Worm (Caenorhabditis elegans) whole organism, L3 larva: ENCODE results near the gene F55G1.6.

ENCODE experiments used
- R02D3.7 ChIP-seq: fragments of 150-350 bp; optimal IDR thresholded peaks from 2 replicates; lab custom pipeline; 2014; ENCODE audit warnings: missing biosample characterization, missing genetic modification characterization
- ZK546.5 ChIP-seq: sonication (generic microtip); optimal IDR thresholded peaks from 2 replicates; lab custom pipeline; 2017; ENCODE audit warnings: missing biosample characterization, missing genetic modification characterization
- ama-1 ChIP-seq: fragments of 150-350 bp; optimal IDR thresholded peaks from 2 replicates; lab custom pipeline; 2018
- ceh-16 ChIP-seq: sonication (generic microtip); optimal IDR thresholded peaks from 2 replicates; lab custom pipeline; 2017; ENCODE audit warnings: missing biosample characterization, missing genetic modification characterization
- ceh-28 ChIP-seq: fragments of 150-350 bp; optimal IDR thresholded peaks from 2 replicates; lab custom pipeline; 2014; ENCODE audit warnings: missing biosample characterization, missing genetic modification reagents, missing genetic modification characterization
- ceh-82 ChIP-seq: fragments of 150-350 bp; optimal IDR thresholded peaks from 2 replicates; lab custom pipeline; 2014; ENCODE audit warnings: missing biosample characterization, missing genetic modification characterization
- ceh-9 ChIP-seq: sonication (generic microtip); optimal IDR thresholded peaks from 2 replicates; lab custom pipeline; 2018; ENCODE audit warnings: missing biosample characterization, missing genetic modification characterization
- daf-12 ChIP-seq: fragments of 150-350 bp; optimal IDR thresholded peaks from 2 replicates; lab custom pipeline; 2014; ENCODE audit warnings: missing biosample characterization, missing genetic modification reagents, missing genetic modification characterization
- egl-27 ChIP-seq: sonication (generic microtip); optimal IDR thresholded peaks from 4 replicates; lab custom pipeline; 2017; ENCODE audit warnings: missing biosample characterization, missing genetic modification reagents, missing genetic modification characterization
- elt-1 ChIP-seq: fragments of 150-350 bp; optimal IDR thresholded peaks from 2 replicates; lab custom pipeline; 2014; ENCODE audit warnings: missing biosample characterization, missing genetic modification characterization
- elt-2 ChIP-seq: sonication (generic microtip); optimal IDR thresholded peaks from 2 replicates; lab custom pipeline; 2016; ENCODE audit warnings: missing genetic modification reagents, mild to moderate bottlenecking, missing genetic modification characterization, missing compliant biosample characterization
- elt-3 ChIP-seq, 3 experiments: fragments of 150-350 bp in 1 of 3; sonication (generic microtip) in 2 of 3; optimal IDR thresholded peaks; 2 replicates in 2 of 3; 4 replicates in 1 of 3; lab custom pipeline; 2014 to 2017; ENCODE audit warnings: missing biosample characterization in 3 of 3, missing genetic modification characterization in 3 of 3
- fkh-10 ChIP-seq: sonication (generic microtip); optimal IDR thresholded peaks from 2 replicates; lab custom pipeline; 2017; ENCODE audit warnings: missing biosample characterization, missing genetic modification reagents, missing genetic modification characterization
- fkh-2 ChIP-seq: fragments of 150-350 bp; optimal IDR thresholded peaks from 2 replicates; lab custom pipeline; 2014; ENCODE audit warnings: missing biosample characterization, missing genetic modification reagents, missing genetic modification characterization
- hmg-11 ChIP-seq: sonication (generic microtip); optimal IDR thresholded peaks from 2 replicates; lab custom pipeline; 2016; ENCODE audit warnings: missing genetic modification characterization, missing compliant biosample characterization
- jun-1 ChIP-seq: fragments of 150-350 bp; optimal IDR thresholded peaks from 2 replicates; lab custom pipeline; 2014; ENCODE audit warnings: missing biosample characterization, missing genetic modification reagents, missing genetic modification characterization
- lin-15B ChIP-seq: fragments of 150-350 bp; optimal IDR thresholded peaks from 2 replicates; lab custom pipeline; 2014; ENCODE audit warnings: missing biosample characterization, missing genetic modification characterization
- lin-39 ChIP-seq: fragments of 150-350 bp; optimal IDR thresholded peaks from 2 replicates; lab custom pipeline; 2018; ENCODE audit warnings: missing biosample characterization, missing genetic modification reagents, missing genetic modification characterization
- lsy-12 ChIP-seq: sonication (generic microtip); optimal IDR thresholded peaks from 2 replicates; lab custom pipeline; 2016; ENCODE audit warnings: mild to moderate bottlenecking, missing genetic modification characterization, missing compliant biosample characterization
- mdl-1 ChIP-seq: fragments of 150-350 bp; optimal IDR thresholded peaks from 2 replicates; lab custom pipeline; 2014; ENCODE audit warnings: missing biosample characterization, missing genetic modification characterization
- mml-1 ChIP-seq: fragments of 150-350 bp; sonication (generic microtip); optimal IDR thresholded peaks from 3 replicates; lab custom pipeline; 2014; ENCODE audit warnings: missing biosample characterization, missing genetic modification characterization
- nfya-1 ChIP-seq: sonication (generic microtip); optimal IDR thresholded peaks from 2 replicates; lab custom pipeline; 2017; ENCODE audit warnings: missing genetic modification characterization, mild to moderate bottlenecking, missing compliant biosample characterization, antibody characterized with exemption, moderate library complexity; ENCODE audit not compliant: insufficient read depth
- nhr-11 ChIP-seq: fragments of 150-350 bp; optimal IDR thresholded peaks from 2 replicates; lab custom pipeline; 2014; ENCODE audit warnings: missing biosample characterization, missing genetic modification characterization
- nhr-23 ChIP-seq: fragments of 150-350 bp; optimal IDR thresholded peaks from 2 replicates; lab custom pipeline; 2014; ENCODE audit warnings: missing biosample characterization, missing genetic modification reagents, missing genetic modification characterization
- nhr-237 ChIP-seq: fragments of 150-350 bp; optimal IDR thresholded peaks from 2 replicates; lab custom pipeline; 2014; ENCODE audit warnings: missing biosample characterization, missing genetic modification characterization
- nhr-25 ChIP-seq: sonication (generic microtip); optimal IDR thresholded peaks from 2 replicates; lab custom pipeline; 2017; ENCODE audit warnings: missing biosample characterization, missing genetic modification characterization
- nhr-28 ChIP-seq: fragments of 150-350 bp; optimal IDR thresholded peaks from 2 replicates; lab custom pipeline; 2014; ENCODE audit warnings: missing biosample characterization, missing genetic modification characterization
- nhr-43 ChIP-seq: sonication (generic microtip); optimal IDR thresholded peaks from 2 replicates; lab custom pipeline; 2016; ENCODE audit warnings: mild to moderate bottlenecking, missing genetic modification characterization, missing compliant biosample characterization; ENCODE audit not compliant: poor library complexity, severe bottlenecking
- nhr-67 ChIP-seq: fragments of 150-350 bp; optimal IDR thresholded peaks from 2 replicates; lab custom pipeline; 2014; ENCODE audit warnings: missing biosample characterization, missing genetic modification characterization
- pha-4 ChIP-seq: fragments of 150-350 bp; optimal IDR thresholded peaks from 2 replicates; lab custom pipeline; 2014; ENCODE audit warnings: missing biosample characterization, missing genetic modification reagents, missing genetic modification characterization
- pqm-1 ChIP-seq: fragments of 150-350 bp; optimal IDR thresholded peaks from 2 replicates; lab custom pipeline; 2017; ENCODE audit warnings: missing biosample characterization, missing genetic modification characterization, inconsistent platforms
- skn-1 ChIP-seq: fragments of 150-350 bp; optimal IDR thresholded peaks from 2 replicates; lab custom pipeline; 2014; ENCODE audit warnings: missing biosample characterization, missing genetic modification characterization
- snpc-4 ChIP-seq: fragments of 150-350 bp; optimal IDR thresholded peaks from 2 replicates; lab custom pipeline; 2014; ENCODE audit warnings: missing biosample characterization, missing genetic modification characterization
- tbx-2 ChIP-seq: sonication (generic microtip); optimal IDR thresholded peaks from 2 replicates; lab custom pipeline; 2016; ENCODE audit warnings: mild to moderate bottlenecking, missing genetic modification characterization, missing compliant biosample characterization
- unc-39 ChIP-seq: sonication (generic microtip); optimal IDR thresholded peaks from 4 replicates; lab custom pipeline; 2017; ENCODE audit warnings: missing biosample characterization, missing genetic modification characterization
- unc-62 ChIP-seq: fragments of 150-350 bp; sonication (generic microtip); optimal IDR thresholded peaks from 4 replicates; lab custom pipeline; 2014; ENCODE audit warnings: missing biosample characterization, missing genetic modification reagents, missing genetic modification characterization
- ztf-11 ChIP-seq: fragments of 150-350 bp; optimal IDR thresholded peaks from 2 replicates; lab custom pipeline; 2014; ENCODE audit warnings: missing biosample characterization, missing genetic modification characterization
- ztf-4 ChIP-seq: fragments of 150-350 bp; optimal IDR thresholded peaks from 2 replicates; lab custom pipeline; 2014; ENCODE audit warnings: missing biosample characterization, missing genetic modification characterization

Gene F55G1.6

DNA sequence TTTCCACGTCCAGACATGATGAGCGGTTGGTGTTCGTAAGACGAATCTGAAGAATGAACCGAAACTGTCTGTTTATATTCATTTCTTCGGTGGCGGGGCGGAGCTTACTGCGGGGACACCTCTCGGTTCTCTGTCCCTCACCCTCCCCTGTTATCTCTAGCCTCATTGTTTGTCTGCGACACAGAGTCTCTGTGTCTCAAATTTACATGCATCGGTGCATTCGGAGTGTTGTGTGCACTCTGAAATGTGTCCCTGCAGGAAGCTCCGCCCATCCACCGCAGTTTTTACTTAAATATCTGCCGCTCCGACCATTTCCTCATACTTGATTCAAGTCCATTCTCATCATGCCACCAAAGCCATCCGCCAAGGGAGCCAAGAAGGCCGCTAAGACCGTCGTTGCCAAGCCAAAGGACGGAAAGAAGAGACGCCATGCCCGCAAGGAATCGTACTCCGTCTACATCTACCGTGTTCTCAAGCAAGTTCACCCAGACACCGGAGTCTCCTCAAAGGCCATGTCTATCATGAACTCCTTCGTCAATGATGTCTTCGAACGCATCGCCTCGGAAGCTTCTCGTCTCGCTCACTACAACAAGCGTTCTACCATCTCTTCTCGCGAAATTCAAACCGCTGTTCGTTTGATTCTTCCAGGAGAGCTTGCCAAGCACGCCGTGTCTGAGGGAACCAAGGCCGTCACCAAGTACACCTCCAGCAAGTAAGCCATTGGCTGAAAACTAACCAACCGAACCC, 13.1 kb downstream of the F55G1.6 start, which contains the start of the genes his-61 and his-62:
Gene his-61, minus strand, starts transcription at position 17 of the 747 bp plus-strand sequence.
Gene his-62, plus strand, starts transcription at position 345 of the 747 bp plus-strand sequence.
- peak; percentile 83 for TF ChIP-seq elt-2 (tag; lab: Kevin White, UChicago)
- no peak for TF ChIP-seq ama-1 (lab: Kevin White, UChicago)
- no peak for TF ChIP-seq unc-62 (GFP tag; lab: Kevin White, UChicago)
- no peak for TF ChIP-seq elt-3 (tag; optimal IDR thresholded peaks at IDR 0.05; lab: Kevin White, UChicago)
- TF ChIP-seq hmg-11, result no peak
- peak; percentile 85 for TF ChIP-seq nhr-25 (tag; lab: Kevin White, UChicago)
- no peak for TF ChIP-seq egl-27 (tag; lab: Kevin White, UChicago)
- no peak for TF ChIP-seq ceh-82
- peak; percentile 63 for TF ChIP-seq lsy-12 (tag; lab: Kevin White, UChicago)
- TF ChIP-seq daf-12 (tag; lab: Kevin White, UChicago), result no peak
- TF ChIP-seq jun-1 (tag; lab: Kevin White, UChicago), result peak; percentile 43
- TF ChIP-seq pha-4, result peak; percentile 73
- no peak for TF ChIP-seq nhr-67 (tag; lab: Kevin White, UChicago)
- TF ChIP-seq unc-39, result no peak
- TF ChIP-seq nhr-11 (tag; lab: Kevin White, UChicago), result no peak
- no peak for TF ChIP-seq ztf-11 (tag; lab: Kevin White, UChicago)
- TF ChIP-seq pqm-1 (tag; lab: Kevin White, UChicago), result peak; percentile 52
- no peak for TF ChIP-seq mdl-1 (tag; lab: Kevin White, UChicago)
- TF ChIP-seq nfya-1, result peak; percentile 49
- TF ChIP-seq ZK546.5 (tag; lab: Kevin White, UChicago), result no peak
- TF ChIP-seq snpc-4, result peak; percentile 82
- no peak for TF ChIP-seq ceh-16 (tag; lab: Kevin White, UChicago)
- no peak for TF ChIP-seq tbx-2 (tag; lab: Kevin White, UChicago)
- TF ChIP-seq mml-1 (tag; lab: Kevin White, UChicago), result no peak
- TF ChIP-seq skn-1 (tag; lab: Kevin White, UChicago), result no peak
- no peak for TF ChIP-seq fkh-10 (GFP tag; lab: Kevin White, UChicago)
- TF ChIP-seq ceh-9 (tag; lab: Kevin White, UChicago), result no peak
- no peak for TF ChIP-seq lin-39 (tag; lab: Kevin White, UChicago)
- peak; percentile 13 for TF ChIP-seq lin-15B
- peak; percentile 18 for TF ChIP-seq nhr-43 (tag; lab: Kevin White, UChicago)
- TF ChIP-seq elt-1 (tag; lab: Kevin White, UChicago), result peak; percentile 42
- TF ChIP-seq nhr-28, result no peak
- TF ChIP-seq ceh-28 (tag; lab: Kevin White, UChicago), result no peak
- TF ChIP-seq, all 47 proteins: peak for 11

DNA sequence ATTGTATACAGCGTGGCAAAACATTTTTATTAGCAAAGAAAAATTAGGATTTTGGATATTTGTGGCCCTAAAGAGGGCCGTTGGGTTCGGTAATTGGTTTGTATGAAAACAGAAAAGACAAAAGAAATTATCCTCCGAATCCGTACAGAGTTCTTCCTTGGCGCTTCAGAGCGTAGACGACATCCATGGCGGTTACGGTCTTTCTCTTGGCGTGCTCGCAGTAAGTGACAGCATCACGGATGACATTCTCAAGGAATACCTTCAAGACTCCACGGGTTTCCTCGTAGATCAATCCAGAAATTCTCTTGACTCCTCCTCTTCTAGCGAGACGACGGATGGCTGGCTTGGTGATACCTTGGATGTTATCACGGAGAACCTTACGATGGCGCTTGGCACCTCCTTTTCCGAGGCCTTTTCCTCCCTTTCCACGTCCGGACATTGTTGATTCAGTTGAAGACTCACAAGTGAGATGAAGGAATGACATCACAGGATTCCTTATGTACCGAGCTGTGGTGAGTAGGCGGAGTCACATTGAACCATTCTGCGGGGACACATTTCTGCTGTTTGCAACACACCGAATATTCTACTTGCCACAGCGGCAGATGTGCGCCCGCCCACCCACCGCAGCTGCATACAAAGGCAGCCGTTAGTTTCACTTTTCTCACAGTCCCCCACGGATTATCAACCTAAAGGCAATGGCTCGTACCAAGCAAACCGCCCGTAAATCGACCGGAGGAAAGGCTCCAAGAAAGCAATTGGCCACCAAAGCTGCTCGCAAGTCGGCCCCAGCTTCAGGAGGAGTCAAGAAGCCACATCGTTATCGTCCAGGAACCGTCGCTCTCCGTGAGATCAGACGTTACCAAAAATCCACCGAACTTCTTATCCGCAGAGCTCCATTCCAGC, 14.5 kb downstream of the F55G1.6 start, which contains the start of the genes his-60 and his-59:
Gene his-60, minus strand, starts transcription at position 439 of the 903 bp plus-strand sequence.
Gene his-59, plus strand, starts transcription at position 696 of the 903 bp plus-strand sequence.
- peak; percentile 43 for TF ChIP-seq pha-4
- TF ChIP-seq nhr-25 (tag; lab: Kevin White, UChicago), result peak; percentile 90
- no peak for TF ChIP-seq ztf-11 (tag; lab: Kevin White, UChicago)
- TF ChIP-seq ceh-16 (tag; lab: Kevin White, UChicago), result no peak
- TF ChIP-seq lin-15B, result peak; percentile 4
- no peak for TF ChIP-seq jun-1 (tag; lab: Kevin White, UChicago)
- peak; percentile 6 for TF ChIP-seq lsy-12 (tag; lab: Kevin White, UChicago)
- peak; percentile 33 for TF ChIP-seq pqm-1 (tag; lab: Kevin White, UChicago)
- TF ChIP-seq elt-2 (tag; lab: Kevin White, UChicago), result peak; percentile 27
- peak; percentile 51 for TF ChIP-seq nhr-43 (tag; lab: Kevin White, UChicago)
- peak; percentile 6 for TF ChIP-seq snpc-4

DNA sequence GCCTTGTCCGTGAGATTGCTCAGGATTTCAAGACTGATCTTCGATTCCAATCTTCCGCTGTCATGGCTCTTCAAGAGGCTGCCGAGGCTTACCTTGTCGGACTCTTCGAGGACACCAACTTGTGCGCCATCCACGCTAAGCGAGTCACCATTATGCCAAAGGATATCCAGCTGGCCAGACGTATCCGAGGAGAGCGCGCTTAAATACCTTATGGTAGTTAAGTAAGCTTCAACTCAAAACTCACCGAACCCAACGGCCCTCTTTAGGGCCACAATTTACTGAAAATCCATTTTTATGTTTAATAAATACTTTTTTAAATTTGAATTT, 15.1 kb downstream of the F55G1.6 start:
- no peak for TF ChIP-seq ztf-4
- TF ChIP-seq fkh-2 (tag; lab: Kevin White, UChicago), result no peak
- TF ChIP-seq elt-3 (tag; optimal IDR thresholded peaks at IDR 0.05; lab: Kevin White, UChicago), result no peak
- TF ChIP-seq nfya-1, result no peak
- no peak for TF ChIP-seq tbx-2 (tag; lab: Kevin White, UChicago)
- TF ChIP-seq unc-39, result no peak
- no peak for TF ChIP-seq nhr-237 (tag; lab: Kevin White, UChicago)
- TF ChIP-seq daf-12 (tag; lab: Kevin White, UChicago), result no peak
- no peak for TF ChIP-seq elt-1 (tag; lab: Kevin White, UChicago)
- TF ChIP-seq fkh-10 (GFP tag; lab: Kevin White, UChicago), result no peak
- TF ChIP-seq mdl-1 (tag; lab: Kevin White, UChicago), result no peak
- no peak for TF ChIP-seq lsy-12 (tag; lab: Kevin White, UChicago)
- TF ChIP-seq nhr-23 (tag; lab: Kevin White, UChicago), result no peak
- no peak for TF ChIP-seq jun-1 (tag; lab: Kevin White, UChicago)
- TF ChIP-seq ama-1 (lab: Kevin White, UChicago), result no peak
- TF ChIP-seq pha-4, result no peak
- TF ChIP-seq R02D3.7 (tag; lab: Kevin White, UChicago), result no peak
